Worm (Caenorhabditis elegans): ENCODE data around the gene irld-40.

- TF ChIP-seq pat-9 (tag; optimal IDR thresholded peaks at IDR 0.05) (no peak), pha-4 (tag; optimal IDR thresholded peaks at IDR 0.05) (no peak), ceh-24 (tag; optimal IDR thresholded peaks at IDR 0.05) (no peak), elt-4 (tag; optimal IDR thresholded peaks at IDR 0.05) (no peak), ama-1 (optimal IDR thresholded peaks at IDR 0.05) (no peak), lin-11 (tag; optimal IDR thresholded peaks at IDR 0.05) (no peak), tbx-7 (tag; optimal IDR thresholded peaks at IDR 0.05) (no peak), odd-2 (tag; optimal IDR thresholded peaks at IDR 0.05) (no peak), ceh-48 (tag; optimal IDR thresholded peaks at IDR 0.05) (no peak), ceh-6 (GFP tag; optimal IDR thresholded peaks at IDR 0.05) (no peak), ceh-18 (tag; optimal IDR thresholded peaks at IDR 0.05) (no peak), elt-2 (tag; optimal IDR thresholded peaks at IDR 0.05) (no peak)
Observed at ce11 chrV:1668216-1668615, 5.8 kb downstream of the irld-40 start, which contains the start of gene irld-42.
